Fruit fly (Drosophila melanogaster): ENCODE measurements around the gene CG32262.

Gene CG32262

dm6 chr3L:3826541-3826940, 16.5 kb upstream of the CG32262 start (continued):
- TF ChIP-seq Hr78 (GFP tag; optimal IDR thresholded peaks at IDR 0.05): no peak
- TF ChIP-seq bsh (GFP tag; optimal IDR thresholded peaks at IDR 0.05): peak in 1 of 2 experiments; percentile 85
- no peak for TF ChIP-seq NC2α (GFP tag; optimal IDR thresholded peaks at IDR 0.05)
- peak; percentile 57 for TF ChIP-seq CG10462 (GFP tag; optimal IDR thresholded peaks at IDR 0.05)
- no peak for TF ChIP-seq Atf-2 (GFP tag; optimal IDR thresholded peaks at IDR 0.05)
- TF ChIP-seq ara (GFP tag; IDR thresholded peaks at IDR 0.05): peak; percentile 56; the same call in 1 of the 2 replicates
- TF ChIP-seq H2.0 (GFP tag; IDR thresholded peaks at IDR 0.05): peak; percentile 77
- peak; percentile 81 for TF ChIP-seq Sox100B (GFP tag; optimal IDR thresholded peaks at IDR 0.05)
- TF ChIP-seq odd (GFP tag; optimal IDR thresholded peaks at IDR 0.05): peak; percentile 73
- peak; percentile 67 for TF ChIP-seq ind (GFP tag; optimal IDR thresholded peaks at IDR 0.05)
- TF ChIP-seq nerfin-2 (GFP tag; IDR thresholded peaks at IDR 0.05; ENCODE audit: partially characterized antibody): no peak
- TF ChIP-seq Adf1 (GFP tag; IDR thresholded peaks at IDR 0.05): peak; percentile 48; the same call in 1 of the 2 replicates
- TF ChIP-seq rib (GFP tag; IDR thresholded peaks at IDR 0.05): no peak
- no peak for TF ChIP-seq CG11723 (GFP tag; optimal IDR thresholded peaks at IDR 0.05)
- TF ChIP-seq Asciz (GFP tag; optimal IDR thresholded peaks at IDR 0.05): peak; percentile 69
- TF ChIP-seq wor (GFP tag; IDR thresholded peaks at IDR 0.05): peak; percentile 71
- peak; percentile 87 for TF ChIP-seq HLH3B (GFP tag; IDR thresholded peaks at IDR 0.05)
- no peak for TF ChIP-seq Dip3 (GFP tag; optimal IDR thresholded peaks at IDR 0.05)
- TF ChIP-seq sob (GFP tag; IDR thresholded peaks at IDR 0.05): peak; percentile 58; the same call in 1 of the 2 replicates
- no peak for TF ChIP-seq CG3995 (GFP tag; optimal IDR thresholded peaks at IDR 0.05)
- TF ChIP-seq CG3407 (GFP tag; optimal IDR thresholded peaks at IDR 0.05): peak; percentile 52
- peak; percentile 49; the same call in 1 of the 2 replicates for TF ChIP-seq CG31224 (GFP tag; IDR thresholded peaks at IDR 0.05)
- TF ChIP-seq Mad (GFP tag; optimal IDR thresholded peaks at IDR 0.05): peak; percentile 14
- no peak for TF ChIP-seq Dfd (GFP tag; optimal IDR thresholded peaks at IDR 0.05)
- TF ChIP-seq Ravus (GFP tag; IDR thresholded peaks at IDR 0.05): peak; percentile 59
- TF ChIP-seq Myb (GFP tag; optimal IDR thresholded peaks at IDR 0.05): no peak
- no peak for TF ChIP-seq Sin3A (optimal IDR thresholded peaks at IDR 0.05)
- no peak for TF ChIP-seq Dp (GFP tag; optimal IDR thresholded peaks at IDR 0.05)
- TF ChIP-seq kay (GFP tag; optimal IDR thresholded peaks at IDR 0.05): peak; percentile 26
- peak; percentile 82 for TF ChIP-seq cwo (GFP tag; optimal IDR thresholded peaks at IDR 0.05)
- TF ChIP-seq ase (GFP tag; IDR thresholded peaks at IDR 0.05): peak; percentile 65; the same call in 2 of the 3 replicates
- TF ChIP-seq CG31365 (tag; optimal IDR thresholded peaks at IDR 0.05): no peak
- peak; percentile 56 for TF ChIP-seq CG10431 (GFP tag; optimal IDR thresholded peaks at IDR 0.05)
- TF ChIP-seq CG4282 (GFP tag; optimal IDR thresholded peaks at IDR 0.05): no peak
- TF ChIP-seq CG7271 (tag; optimal IDR thresholded peaks at IDR 0.05): peak; percentile 51
- TF ChIP-seq Ets65A (GFP tag): peak; percentile 7
- TF ChIP-seq ewg (GFP tag; optimal IDR thresholded peaks at IDR 0.05): peak; percentile 95
- peak; percentile 50 for TF ChIP-seq CG15011 (GFP tag; optimal IDR thresholded peaks at IDR 0.05)
- TF ChIP-seq CG7372 (GFP tag; IDR thresholded peaks at IDR 0.05): peak; percentile 71
- TF ChIP-seq BEAF-32 (GFP tag; optimal IDR thresholded peaks at IDR 0.05): no peak
- TF ChIP-seq CG12236 (GFP tag; optimal IDR thresholded peaks at IDR 0.05): no peak
- TF ChIP-seq emc (GFP tag; optimal IDR thresholded peaks at IDR 0.05): no peak
- TF ChIP-seq Pdp1 (GFP tag; optimal IDR thresholded peaks at IDR 0.05): peak in 1 of 2 experiments; percentile 34
- TF ChIP-seq vfl (GFP tag; optimal IDR thresholded peaks at IDR 0.05): no peak
- TF ChIP-seq CG42726 (GFP tag; IDR thresholded peaks at IDR 0.05; ENCODE audit: partially characterized antibody): no peak
- no peak for TF ChIP-seq sens-2 (GFP tag; IDR thresholded peaks at IDR 0.05)
- TF ChIP-seq ssp (GFP tag; IDR thresholded peaks at IDR 0.05): peak; percentile 47; the same call in 1 of the 2 replicates
- TF ChIP-seq CG6813 (GFP tag; optimal IDR thresholded peaks at IDR 0.05): peak; percentile 85
- no peak for TF ChIP-seq hth (optimal IDR thresholded peaks at IDR 0.05)
- no peak for TF ChIP-seq CG6272 (GFP tag; IDR thresholded peaks at IDR 0.05)
- TF ChIP-seq dysf (GFP tag; IDR thresholded peaks at IDR 0.05): peak; percentile 87
- TF ChIP-seq fu2 (GFP tag; optimal IDR thresholded peaks at IDR 0.05): no peak
